Worm (Caenorhabditis elegans) whole organism, L1 larva: Measurements from ENCODE around the gene C49C3.11.

Experiments used
- aly-2 ChIP-seq: fragments of 150-350 bp; optimal IDR thresholded peaks from 2 replicates; lab custom pipeline; 2014; ENCODE audit warnings: missing biosample characterization, missing genetic modification characterization
- efl-1 ChIP-seq, 4 experiments: fragments of 150-350 bp; optimal IDR thresholded peaks in 3 of 4; peaks in 1 of 4; 1 replicate in 1 of 4; 2 replicates in 3 of 4; lab custom pipeline; 2014; ENCODE audit warnings: missing biosample characterization in 2 of 4, missing genetic modification characterization in 2 of 4, missing genetic modification reagents in 2 of 4
- elt-3 ChIP-seq, 6 experiments: fragments of 150-350 bp in 1 of 6; sonication (generic microtip); optimal IDR thresholded peaks; 2 replicates each; lab custom pipeline; 2017 to 2018; ENCODE audit warnings: missing biosample characterization in 6 of 6, missing genetic modification characterization in 6 of 6, inconsistent platforms in 1 of 6
- ets-5 ChIP-seq: fragments of 200-800 bp; sonication (Bioruptor generic); IDR thresholded peaks from 2 replicates; pipeline ENCODE4 v1.3.6; 2022; ENCODE audit warnings: missing genetic modification characterization, missing compliant biosample characterization
- hlh-4 ChIP-seq: sonication (generic microtip); optimal IDR thresholded peaks from 2 replicates; lab custom pipeline; 2016; ENCODE audit warnings: mild to moderate bottlenecking, missing genetic modification characterization, missing compliant biosample characterization
- mep-1 ChIP-seq: fragments of 150-350 bp; optimal IDR thresholded peaks from 2 replicates; lab custom pipeline; 2014; ENCODE audit warnings: missing biosample characterization, missing genetic modification characterization
- nhr-71 ChIP-seq: sonication (generic microtip); optimal IDR thresholded peaks from 2 replicates; lab custom pipeline; 2016; ENCODE audit warnings: mild to moderate bottlenecking, missing genetic modification characterization, moderate library complexity, missing compliant biosample characterization
- nhr-76 ChIP-seq: sonication (generic microtip); optimal IDR thresholded peaks from 2 replicates; lab custom pipeline; 2017; ENCODE audit warnings: missing biosample characterization, missing genetic modification characterization
- pqm-1 ChIP-seq: sonication (generic microtip); optimal IDR thresholded peaks from 3 replicates; lab custom pipeline; 2017; ENCODE audit warnings: missing biosample characterization, missing genetic modification characterization
- sptf-1 ChIP-seq: fragments of 150-350 bp; optimal IDR thresholded peaks from 2 replicates; lab custom pipeline; 2014; ENCODE audit warnings: missing biosample characterization, missing genetic modification characterization
- zip-4 ChIP-seq: fragments of 200-800 bp; sonication (Bioruptor generic); optimal IDR thresholded peaks from 2 replicates; lab custom pipeline; 2018; ENCODE audit warnings: mild to moderate bottlenecking, missing genetic modification characterization, moderate library complexity, missing compliant biosample characterization
- ztf-11 ChIP-seq, 2 experiments: sonication (generic microtip); optimal IDR thresholded peaks; 2 replicates each; lab custom pipeline; 2016 to 2017; ENCODE audit warnings: missing genetic modification characterization in 2 of 2, missing biosample characterization in 1 of 2, missing compliant biosample characterization in 1 of 2
- ztf-4 ChIP-seq: fragments of 150-350 bp; optimal IDR thresholded peaks from 2 replicates; lab custom pipeline; 2014; ENCODE audit warnings: missing biosample characterization, missing genetic modification characterization

- no peak for TF ChIP-seq ztf-11 (tag; optimal IDR thresholded peaks at IDR 0.05; lab: Kevin White, UChicago)
- no peak for TF ChIP-seq elt-3 (tag; optimal IDR thresholded peaks at IDR 0.05; lab: Kevin White, UChicago)
- TF ChIP-seq mep-1 (tag; lab: Kevin White, UChicago) = no peak
- TF ChIP-seq nhr-76 (tag; lab: Kevin White, UChicago) = no peak
- TF ChIP-seq zip-4 (GFP tag; lab: Kevin White, UChicago) = no peak
- no peak for TF ChIP-seq nhr-71 (tag; lab: Kevin White, UChicago)
- TF ChIP-seq efl-1 (optimal IDR thresholded peaks at IDR 0.05; lab: Kevin White, UChicago) = no peak
- TF ChIP-seq efl-1 (GFP tag; optimal IDR thresholded peaks at IDR 0.05 in 1 of 2; lab: Kevin White, UChicago) = no peak
- TF ChIP-seq sptf-1 (tag; lab: Kevin White, UChicago) = no peak
- no peak for TF ChIP-seq pqm-1 (tag; lab: Kevin White, UChicago)
- TF ChIP-seq hlh-4 (tag; lab: Kevin White, UChicago) = no peak
- no peak for TF ChIP-seq aly-2
- no peak for TF ChIP-seq ets-5 (GFP tag; lab: Robert Waterston, UW)
- no peak for TF ChIP-seq ztf-4 (tag; lab: Kevin White, UChicago)
These were observed at the start of gene C49C3.11 for ce11 chrIV:17343482-17343881.
